Worm (Caenorhabditis elegans) whole organism, young adult: ENCODE results near the gene R08C7.12.
A peak's percentile ranks its signal among the peaks of the same experiment; 100 is the strongest.

Source experiments
- B0035.1 ChIP-seq: sonication (generic microtip); optimal IDR thresholded peaks from 2 replicates; lab custom pipeline; 2016; ENCODE audit warnings: missing genetic modification characterization, mild to moderate bottlenecking, missing compliant biosample characterization, missing genotype, missing genetic modification reagents
- B0336.3 ChIP-seq: fragments of 200-800 bp; sonication (Bioruptor generic); IDR thresholded peaks from 2 replicates; pipeline ENCODE4 v1.3.6; 2022; ENCODE audit warnings: missing genetic modification characterization, missing compliant biosample characterization
- D2030.7 ChIP-seq: fragments of 200-800 bp; sonication (Bioruptor generic); IDR thresholded peaks from 2 replicates; pipeline ENCODE4 v1.3.6; 2022; ENCODE audit warnings: missing genetic modification reagents, missing genetic modification characterization, missing compliant biosample characterization
- F22D6.2 ChIP-seq: sonication (generic microtip); optimal IDR thresholded peaks from 2 replicates; lab custom pipeline; 2016; ENCODE audit warnings: mild to moderate bottlenecking, missing genetic modification characterization, missing compliant biosample characterization
- F23B12.7 ChIP-seq: sonication (generic microtip); optimal IDR thresholded peaks from 2 replicates; lab custom pipeline; 2017; ENCODE audit warnings: missing genetic modification characterization, mild to moderate bottlenecking, missing compliant biosample characterization, antibody characterized with exemption, moderate library complexity; ENCODE audit not compliant: insufficient read depth
- F39B2.1 ChIP-seq: fragments of 200-800 bp; sonication (Bioruptor generic); IDR thresholded peaks from 2 replicates; pipeline ENCODE4 v1.3.6; 2022; ENCODE audit warnings: missing genetic modification reagents, missing genetic modification characterization, missing compliant biosample characterization
- F49E8.2 ChIP-seq: sonication (generic microtip); optimal IDR thresholded peaks from 3 replicates; lab custom pipeline; 2017; ENCODE audit warnings: missing genetic modification characterization, mild to moderate bottlenecking, missing compliant biosample characterization, antibody characterized with exemption, moderate library complexity; ENCODE audit not compliant: insufficient read depth
- F55B11.4 ChIP-seq: sonication (generic microtip); optimal IDR thresholded peaks from 2 replicates; lab custom pipeline; 2016; ENCODE audit warnings: missing compliant biosample characterization, missing genetic modification characterization, borderline replicate concordance; ENCODE audit not compliant: insufficient read depth
- F57A8.1 ChIP-seq: fragments of 200-800 bp; sonication (Bioruptor generic); optimal IDR thresholded peaks from 2 replicates; lab custom pipeline; 2018; ENCODE audit warnings: mild to moderate bottlenecking, missing genetic modification characterization, moderate library complexity, missing compliant biosample characterization
- K11D2.4 ChIP-seq: fragments of 200-800 bp; sonication (Bioruptor generic); IDR thresholded peaks from 2 replicates; pipeline ENCODE4 v1.3.6; 2022; ENCODE audit warnings: missing genetic modification reagents, missing genetic modification characterization, missing compliant biosample characterization
- Y56A3A.18 ChIP-seq: fragments of 200-800 bp; sonication (Bioruptor generic); IDR thresholded peaks from 2 replicates; pipeline ENCODE4 v1.3.6; 2022; ENCODE audit warnings: missing genetic modification reagents, missing genetic modification characterization, missing compliant biosample characterization
- Y67H2A.10 ChIP-seq: fragments of 200-800 bp; sonication (Bioruptor generic); conservative IDR thresholded peaks from 2 replicates; pipeline ENCODE4 v1.3.6; 2022; ENCODE audit warnings: missing genetic modification reagents, missing genetic modification characterization, missing compliant biosample characterization
- ZK185.1 ChIP-seq: sonication (generic microtip); optimal IDR thresholded peaks from 2 replicates; lab custom pipeline; 2016; ENCODE audit warnings: mild to moderate bottlenecking, missing genetic modification characterization, missing compliant biosample characterization; ENCODE audit not compliant: poor library complexity, severe bottlenecking
- akir-1 ChIP-seq: fragments of 200-800 bp; sonication (Bioruptor generic); optimal IDR thresholded peaks from 2 replicates; lab custom pipeline; 2018; ENCODE audit warnings: mild to moderate bottlenecking, missing genetic modification characterization, moderate library complexity, missing compliant biosample characterization
- attf-3 ChIP-seq: fragments of 200-800 bp; sonication (Bioruptor generic); conservative IDR thresholded peaks from 2 replicates; pipeline ENCODE4 v1.3.6; 2022; ENCODE audit warnings: missing genetic modification reagents, missing genetic modification characterization, missing compliant biosample characterization
- attf-5 ChIP-seq: fragments of 200-800 bp; sonication (Bioruptor generic); optimal IDR thresholded peaks from 2 replicates; lab custom pipeline; 2018; ENCODE audit warnings: mild to moderate bottlenecking, missing genetic modification characterization, missing compliant biosample characterization
- attf-6 ChIP-seq: fragments of 200-800 bp; sonication (Bioruptor generic); IDR thresholded peaks from 2 replicates; pipeline ENCODE4 v1.3.6; 2022; ENCODE audit warnings: missing genetic modification reagents, missing genetic modification characterization, missing compliant biosample characterization
- bed-2 ChIP-seq: fragments of 200-800 bp; sonication (Bioruptor generic); IDR thresholded peaks from 2 replicates; pipeline ENCODE4 v1.3.6; 2022; ENCODE audit warnings: missing genetic modification reagents, missing genetic modification characterization, missing compliant biosample characterization
- ceh-40 ChIP-seq: fragments of 200-800 bp; sonication (Bioruptor generic); IDR thresholded peaks from 2 replicates; pipeline ENCODE4 v1.3.6; 2022; ENCODE audit warnings: missing genetic modification characterization, missing compliant biosample characterization
- ceh-91 ChIP-seq: fragments of 200-800 bp; sonication (Bioruptor generic); IDR thresholded peaks from 2 replicates; pipeline ENCODE4 v1.3.6; 2022; ENCODE audit warnings: missing genetic modification reagents, missing genetic modification characterization, missing compliant biosample characterization
- ekl-4 ChIP-seq: fragments of 200-800 bp; sonication (Bioruptor generic); IDR thresholded peaks from 2 replicates; pipeline ENCODE4 v1.3.6; 2022; ENCODE audit warnings: missing genetic modification reagents, missing genetic modification characterization, missing compliant biosample characterization
- gei-17 ChIP-seq: fragments of 200-800 bp; sonication (Bioruptor generic); optimal IDR thresholded peaks from 2 replicates; lab custom pipeline; 2018; ENCODE audit warnings: mild to moderate bottlenecking, missing genetic modification characterization, missing compliant biosample characterization
- hlh-26 ChIP-seq: fragments of 200-800 bp; sonication (Bioruptor generic); conservative IDR thresholded peaks from 2 replicates; pipeline ENCODE4 v1.3.6; 2022; ENCODE audit warnings: missing genetic modification reagents, missing genetic modification characterization, missing compliant biosample characterization
- lin-26 ChIP-seq: fragments of 200-800 bp; sonication (Bioruptor generic); IDR thresholded peaks from 2 replicates; pipeline ENCODE4 v1.3.6; 2022; ENCODE audit warnings: missing genetic modification reagents, missing genetic modification characterization, missing compliant biosample characterization
- lir-1 ChIP-seq: fragments of 200-800 bp; sonication (Bioruptor generic); conservative IDR thresholded peaks from 2 replicates; pipeline ENCODE4 v1.3.6; 2022; ENCODE audit warnings: missing genetic modification reagents, missing genetic modification characterization, missing compliant biosample characterization
- mes-4 ChIP-seq: sonication (generic microtip); optimal IDR thresholded peaks from 2 replicates; lab custom pipeline; 2016; ENCODE audit warnings: missing genotype, missing genetic modification characterization, missing compliant biosample characterization
- nfyb-1 ChIP-seq: fragments of 200-800 bp; sonication (Bioruptor generic); IDR thresholded peaks from 2 replicates; pipeline ENCODE4 v1.3.6; 2022; ENCODE audit warnings: missing genetic modification reagents, missing genetic modification characterization, missing compliant biosample characterization
- nhr-179 ChIP-seq: sonication (generic microtip); optimal IDR thresholded peaks from 2 replicates; lab custom pipeline; 2016; ENCODE audit warnings: mild to moderate bottlenecking, missing genetic modification characterization, missing compliant biosample characterization
- pbrm-1 ChIP-seq: fragments of 200-800 bp; sonication (Bioruptor generic); IDR thresholded peaks from 2 replicates; pipeline ENCODE4 v1.3.6; 2022; ENCODE audit warnings: missing genetic modification reagents, missing genetic modification characterization, missing compliant biosample characterization
- rcor-1 ChIP-seq: fragments of 200-800 bp; sonication (Bioruptor generic); IDR thresholded peaks from 2 replicates; pipeline ENCODE4 v1.3.6; 2022; ENCODE audit warnings: missing genetic modification reagents, missing genetic modification characterization, missing compliant biosample characterization
- repo-1 ChIP-seq: sonication (generic microtip); optimal IDR thresholded peaks from 2 replicates; lab custom pipeline; 2017; ENCODE audit warnings: mild to moderate bottlenecking, missing genetic modification characterization, missing compliant biosample characterization
- sea-2 ChIP-seq: fragments of 200-800 bp; sonication (Bioruptor generic); IDR thresholded peaks from 2 replicates; pipeline ENCODE4 v1.3.6; 2022; ENCODE audit warnings: missing genetic modification characterization, missing compliant biosample characterization
- snpc-1.1 ChIP-seq: sonication (generic microtip); optimal IDR thresholded peaks from 2 replicates; lab custom pipeline; 2017; ENCODE audit warnings: missing genetic modification characterization, mild to moderate bottlenecking, missing compliant biosample characterization, antibody characterized with exemption, moderate library complexity, missing genotype, missing genetic modification reagents; ENCODE audit not compliant: insufficient read depth
- tbx-9 ChIP-seq: sonication (generic microtip); optimal IDR thresholded peaks from 2 replicates; lab custom pipeline; 2016; ENCODE audit warnings: borderline replicate concordance, missing genetic modification characterization, inconsistent platforms, missing compliant biosample characterization
- tlf-1 ChIP-seq: fragments of 200-800 bp; sonication (Bioruptor generic); optimal IDR thresholded peaks from 2 replicates; lab custom pipeline; 2018; ENCODE audit warnings: mild to moderate bottlenecking, missing genetic modification characterization, missing compliant biosample characterization
- unc-130 ChIP-seq: sonication (generic microtip); optimal IDR thresholded peaks from 2 replicates; lab custom pipeline; 2016; ENCODE audit warnings: missing genetic modification reagents, missing genetic modification characterization, missing compliant biosample characterization
- xnd-1 ChIP-seq: sonication (generic microtip); optimal IDR thresholded peaks from 2 replicates; lab custom pipeline; 2016; ENCODE audit warnings: missing genotype, missing genetic modification reagents, missing genetic modification characterization, missing compliant biosample characterization
- ztf-6 ChIP-seq: fragments of 200-800 bp; sonication (Bioruptor generic); IDR thresholded peaks from 2 replicates; pipeline ENCODE4 v1.3.6; 2022; ENCODE audit warnings: missing genetic modification reagents, missing genetic modification characterization, missing compliant biosample characterization

Gene R08C7.12

DNA sequence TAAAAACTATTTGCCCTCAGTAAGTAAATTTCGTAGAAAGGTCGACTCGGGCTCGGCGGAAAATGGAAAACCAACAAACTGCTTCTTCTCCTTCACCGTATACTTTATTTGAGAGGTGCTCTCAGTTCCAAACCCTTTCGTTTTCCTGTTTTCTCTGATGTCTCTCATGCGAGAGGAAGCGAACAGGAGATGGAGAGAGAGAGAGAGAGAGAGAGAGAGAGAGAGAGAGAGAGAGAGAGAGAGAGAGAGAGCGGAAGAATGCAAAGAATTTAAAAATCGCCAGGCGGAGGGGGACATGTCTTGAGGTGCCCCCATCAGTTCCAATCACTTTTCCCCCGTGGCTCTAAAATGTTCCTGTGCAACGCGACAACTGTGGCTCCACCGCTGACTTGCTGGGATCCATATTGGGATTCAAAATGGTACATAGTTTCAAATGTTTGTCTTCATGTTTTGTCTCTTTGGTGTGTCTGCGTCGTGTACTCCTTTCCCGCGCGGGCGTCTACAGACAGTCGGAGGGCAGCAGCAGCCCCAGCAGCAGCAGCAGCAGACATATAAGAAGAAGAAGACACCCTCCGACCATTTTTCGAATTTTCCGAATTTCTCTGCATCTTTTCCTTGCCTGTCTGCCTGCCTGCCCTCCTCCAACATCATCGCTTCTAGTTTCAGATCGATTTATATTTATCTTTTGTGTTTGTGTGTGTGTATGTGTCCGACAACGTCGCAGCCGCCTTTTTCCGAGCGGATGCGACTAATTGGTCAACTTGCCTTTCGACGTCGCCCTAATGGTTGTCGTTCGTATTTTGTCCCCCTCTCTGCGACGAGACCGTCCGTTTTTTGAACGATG, 5.0 kb downstream of the R08C7.12 start, which contains the start of gene R08C7.11 (continued):
- no peak for TF ChIP-seq D2030.7 (GFP tag; lab: Robert Waterston, UW)
- TF ChIP-seq attf-6 (GFP tag; lab: Robert Waterston, UW): no peak
- no peak for TF ChIP-seq attf-5 (GFP tag; lab: Kevin White, UChicago)
- no peak for TF ChIP-seq hlh-26 (GFP tag; lab: Robert Waterston, UW)
- no peak for TF ChIP-seq attf-3 (GFP tag; lab: Robert Waterston, UW)
- TF ChIP-seq F49E8.2 (tag; lab: Kevin White, UChicago): no peak
- no peak for TF ChIP-seq B0035.1 (tag; lab: Kevin White, UChicago)
- no peak for TF ChIP-seq gei-17 (GFP tag; lab: Kevin White, UChicago)
- TF ChIP-seq tbx-9: no peak
- no peak for TF ChIP-seq F23B12.7
- TF ChIP-seq Y56A3A.18: 0 out of 2 replicates have a peak, but pooled peaks have one; percentile 40
- TF ChIP-seq ceh-40 (GFP tag; lab: Robert Waterston, UW): no peak
- TF ChIP-seq lir-1: no peak
- no peak for TF ChIP-seq snpc-1.1
- TF ChIP-seq xnd-1 (tag; lab: Kevin White, UChicago): no peak
- TF ChIP-seq lin-26 (GFP tag; lab: Robert Waterston, UW): no peak
- TF ChIP-seq F57A8.1: no peak
- TF ChIP-seq ceh-91 (GFP tag; lab: Robert Waterston, UW): no peak
- TF ChIP-seq ekl-4: no peak
- no peak for TF ChIP-seq F39B2.1
- no peak for TF ChIP-seq bed-2
- TF ChIP-seq ZK185.1: no peak
- no peak for TF ChIP-seq sea-2 (GFP tag; lab: Robert Waterston, UW)
- TF ChIP-seq rcor-1 (GFP tag; lab: Robert Waterston, UW): no peak
- TF ChIP-seq nfyb-1 (GFP tag; lab: Robert Waterston, UW): no peak
- TF ChIP-seq pbrm-1 (GFP tag; lab: Robert Waterston, UW): no peak

ce11 chrIV:4456658-4457057, 7.1 kb downstream of the R08C7.12 start:
- no peak for TF ChIP-seq F22D6.2 (tag; lab: Kevin White, UChicago)
- no peak for TF ChIP-seq Y56A3A.18
- no peak for TF ChIP-seq Y67H2A.10 (GFP tag; lab: Robert Waterston, UW)
- no peak for TF ChIP-seq sea-2 (GFP tag; lab: Robert Waterston, UW)
- no peak for TF ChIP-seq xnd-1 (tag; lab: Kevin White, UChicago)
- TF ChIP-seq akir-1 (GFP tag; lab: Kevin White, UChicago): no peak
- TF ChIP-seq tlf-1 (GFP tag; lab: Kevin White, UChicago): no peak
- TF ChIP-seq ztf-6 (GFP tag; lab: Robert Waterston, UW): no peak
- no peak for TF ChIP-seq mes-4 (tag; lab: Kevin White, UChicago)
- TF ChIP-seq unc-130: no peak
- TF ChIP-seq K11D2.4 (GFP tag; lab: Robert Waterston, UW): no peak
- TF ChIP-seq repo-1 (tag; lab: Kevin White, UChicago): no peak
- TF ChIP-seq F23B12.7: no peak
- no peak for TF ChIP-seq nhr-179 (tag; lab: Kevin White, UChicago)
- no peak for TF ChIP-seq F55B11.4
- no peak for TF ChIP-seq B0336.3 (GFP tag; lab: Robert Waterston, UW)
- TF ChIP-seq F57A8.1: no peak
